In the genomic region with DNA sequence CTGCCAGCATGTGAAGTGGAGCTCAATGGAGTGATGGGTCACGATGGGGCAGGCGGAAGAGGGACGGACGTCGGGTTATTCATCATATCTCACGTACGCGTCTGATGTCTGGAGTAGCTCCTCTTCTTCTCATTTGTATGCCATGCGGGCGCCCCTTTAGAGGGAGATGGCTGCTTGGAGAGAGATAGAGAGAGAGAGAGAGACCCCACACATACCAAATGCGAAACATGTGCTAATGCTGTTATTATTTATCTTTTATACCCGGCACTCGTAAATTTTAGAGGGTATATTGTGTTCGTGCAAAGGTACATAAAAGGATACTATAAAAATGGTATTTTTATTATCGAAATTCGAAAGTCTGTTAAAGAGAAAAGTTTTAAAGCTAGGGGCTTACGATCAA, we compare ENCODE assay signal across 1 fruit fly cellular context.
A peak's percentile ranks its signal among the peaks of the same experiment; 100 is the strongest.
TF ChIP-seq lines count a peak whose summit lies in the region.

No protein-coding gene starts in this region.

TF ChIP-seq in whole organism, embryonic, 481 proteins besides CTCF, POLR2A, EP300 and RAD21 (continued from another document):
- TF ChIP-seq gsb (GFP tag; IDR thresholded peaks at IDR 0.05; lab: Robert Waterston, UW) = no peak
- TF ChIP-seq nom (GFP tag; optimal IDR thresholded peaks at IDR 0.05; lab: Kevin White, UChicago) = peak; percentile 13
- peak; percentile 8 for TF ChIP-seq Hmr (GFP tag; optimal IDR thresholded peaks at IDR 0.05; lab: Kevin White, UChicago)
- TF ChIP-seq repo (GFP tag; optimal IDR thresholded peaks at IDR 0.05; lab: Kevin White, UChicago) = no peak
- 0 out of 2 replicates have a peak, but pooled peaks have one; percentile 32 for TF ChIP-seq Rfx (GFP tag; IDR thresholded peaks at IDR 0.05; lab: Robert Waterston, UW)
- TF ChIP-seq ci (GFP tag; IDR thresholded peaks at IDR 0.05; lab: Robert Waterston, UW) = 0 out of 3 replicates have a peak, but pooled peaks have one; percentile 23
- no peak for TF ChIP-seq chif (GFP tag; optimal IDR thresholded peaks at IDR 0.05; lab: Kevin White, UChicago)
- TF ChIP-seq CG1832 (GFP tag; optimal IDR thresholded peaks at IDR 0.05; lab: Kevin White, UChicago) = peak; percentile 68
- no peak for TF ChIP-seq Lim3 (GFP tag; IDR thresholded peaks at IDR 0.05; lab: Robert Waterston, UW)
- TF ChIP-seq gcm (GFP tag; optimal IDR thresholded peaks at IDR 0.05; lab: Kevin White, UChicago) = peak; percentile 92
- peak; percentile 50; the same call in 1 of the 2 replicates for TF ChIP-seq crol (GFP tag; IDR thresholded peaks at IDR 0.05; lab: Robert Waterston, UW)
- no peak for TF ChIP-seq Dll (GFP tag; IDR thresholded peaks at IDR 0.05; lab: Robert Waterston, UW; ENCODE audit: partially characterized antibody)
- no peak for TF ChIP-seq CHES-1-like (GFP tag; optimal IDR thresholded peaks at IDR 0.05; lab: Kevin White, UChicago)
- TF ChIP-seq CG10321 (GFP tag; IDR thresholded peaks at IDR 0.05; lab: Robert Waterston, UW) = 0 out of 2 replicates have a peak, but pooled peaks have one; percentile 33
- 0 out of 3 replicates have a peak, but pooled peaks have one; percentile 24 for TF ChIP-seq z (GFP tag; IDR thresholded peaks at IDR 0.05; lab: Robert Waterston, UW)
- no peak for TF ChIP-seq CG14710 (tag; optimal IDR thresholded peaks at IDR 0.05; lab: Kevin White, UChicago)
- peak; percentile 12 for TF ChIP-seq abd-A (tag; optimal IDR thresholded peaks at IDR 0.05; lab: Kevin White, UChicago)
- TF ChIP-seq ato (GFP tag; IDR thresholded peaks at IDR 0.05; lab: Robert Waterston, UW; ENCODE audit: partially characterized antibody) = peak; percentile 17; the same call in 1 of the 2 replicates
- no peak for TF ChIP-seq prd (optimal IDR thresholded peaks at IDR 0.05; lab: Kevin White, UChicago)
- TF ChIP-seq prd (GFP tag; IDR thresholded peaks at IDR 0.05; lab: Robert Waterston, UW) = 0 out of 3 replicates have a peak, but pooled peaks have one; percentile 12
- TF ChIP-seq CG31388 (GFP tag; optimal IDR thresholded peaks at IDR 0.05; lab: Kevin White, UChicago) = no peak
- TF ChIP-seq wdn (GFP tag; IDR thresholded peaks at IDR 0.05; lab: Robert Waterston, UW) = no peak
- no peak for TF ChIP-seq Aef1 (GFP tag; IDR thresholded peaks at IDR 0.05; lab: Robert Waterston, UW)
- TF ChIP-seq CG7357 (GFP tag; IDR thresholded peaks at IDR 0.05; lab: Robert Waterston, UW) = no peak
